Worm (Caenorhabditis elegans) whole organism, L3 larva: ENCODE results near the gene ins-14.

Source experiments
- ZK546.5 ChIP-seq: sonication (generic microtip); optimal IDR thresholded peaks from 2 replicates; lab custom pipeline; 2017; ENCODE audit warnings: missing biosample characterization, missing genetic modification characterization
- aly-2 ChIP-seq: fragments of 150-350 bp; optimal IDR thresholded peaks from 2 replicates; lab custom pipeline; 2014; ENCODE audit warnings: missing biosample characterization, missing genetic modification characterization
- ama-1 ChIP-seq: fragments of 150-350 bp; optimal IDR thresholded peaks from 2 replicates; lab custom pipeline; 2018
- ceh-16 ChIP-seq: sonication (generic microtip); optimal IDR thresholded peaks from 2 replicates; lab custom pipeline; 2017; ENCODE audit warnings: missing biosample characterization, missing genetic modification characterization
- ceh-28 ChIP-seq: fragments of 150-350 bp; optimal IDR thresholded peaks from 2 replicates; lab custom pipeline; 2014; ENCODE audit warnings: missing biosample characterization, missing genetic modification reagents, missing genetic modification characterization
- ceh-82 ChIP-seq: fragments of 150-350 bp; optimal IDR thresholded peaks from 2 replicates; lab custom pipeline; 2014; ENCODE audit warnings: missing biosample characterization, missing genetic modification characterization
- ceh-9 ChIP-seq: sonication (generic microtip); optimal IDR thresholded peaks from 2 replicates; lab custom pipeline; 2018; ENCODE audit warnings: missing biosample characterization, missing genetic modification characterization
- daf-12 ChIP-seq: fragments of 150-350 bp; optimal IDR thresholded peaks from 2 replicates; lab custom pipeline; 2014; ENCODE audit warnings: missing biosample characterization, missing genetic modification reagents, missing genetic modification characterization
- egl-27 ChIP-seq: sonication (generic microtip); optimal IDR thresholded peaks from 4 replicates; lab custom pipeline; 2017; ENCODE audit warnings: missing biosample characterization, missing genetic modification reagents, missing genetic modification characterization
- egl-5 ChIP-seq: fragments of 150-350 bp; optimal IDR thresholded peaks from 2 replicates; lab custom pipeline; 2017; ENCODE audit warnings: missing biosample characterization, missing genetic modification reagents, missing genetic modification characterization, inconsistent platforms
- elt-1 ChIP-seq: fragments of 150-350 bp; optimal IDR thresholded peaks from 2 replicates; lab custom pipeline; 2014; ENCODE audit warnings: missing biosample characterization, missing genetic modification characterization
- elt-2 ChIP-seq: sonication (generic microtip); optimal IDR thresholded peaks from 2 replicates; lab custom pipeline; 2016; ENCODE audit warnings: missing genetic modification reagents, mild to moderate bottlenecking, missing genetic modification characterization, missing compliant biosample characterization
- eor-1 ChIP-seq, 2 experiments: fragments of 150-350 bp; optimal IDR thresholded peaks; 2 replicates each; lab custom pipeline; 2014 to 2018; ENCODE audit warnings: missing biosample characterization in 2 of 2, missing genetic modification characterization in 2 of 2
- fkh-10 ChIP-seq: sonication (generic microtip); optimal IDR thresholded peaks from 2 replicates; lab custom pipeline; 2017; ENCODE audit warnings: missing biosample characterization, missing genetic modification reagents, missing genetic modification characterization
- hmg-11 ChIP-seq: sonication (generic microtip); optimal IDR thresholded peaks from 2 replicates; lab custom pipeline; 2016; ENCODE audit warnings: missing genetic modification characterization, missing compliant biosample characterization
- jun-1 ChIP-seq: fragments of 150-350 bp; optimal IDR thresholded peaks from 2 replicates; lab custom pipeline; 2014; ENCODE audit warnings: missing biosample characterization, missing genetic modification reagents, missing genetic modification characterization
- lin-15B ChIP-seq: fragments of 150-350 bp; optimal IDR thresholded peaks from 2 replicates; lab custom pipeline; 2014; ENCODE audit warnings: missing biosample characterization, missing genetic modification characterization
- lin-39 ChIP-seq: fragments of 150-350 bp; optimal IDR thresholded peaks from 2 replicates; lab custom pipeline; 2018; ENCODE audit warnings: missing biosample characterization, missing genetic modification reagents, missing genetic modification characterization
- lsy-12 ChIP-seq: sonication (generic microtip); optimal IDR thresholded peaks from 2 replicates; lab custom pipeline; 2016; ENCODE audit warnings: mild to moderate bottlenecking, missing genetic modification characterization, missing compliant biosample characterization
- mdl-1 ChIP-seq: fragments of 150-350 bp; optimal IDR thresholded peaks from 2 replicates; lab custom pipeline; 2014; ENCODE audit warnings: missing biosample characterization, missing genetic modification characterization
- mml-1 ChIP-seq: fragments of 150-350 bp; sonication (generic microtip); optimal IDR thresholded peaks from 3 replicates; lab custom pipeline; 2014; ENCODE audit warnings: missing biosample characterization, missing genetic modification characterization
- nfya-1 ChIP-seq: sonication (generic microtip); optimal IDR thresholded peaks from 2 replicates; lab custom pipeline; 2017; ENCODE audit warnings: missing genetic modification characterization, mild to moderate bottlenecking, missing compliant biosample characterization, antibody characterized with exemption, moderate library complexity; ENCODE audit not compliant: insufficient read depth
- nhr-12 ChIP-seq: fragments of 150-350 bp; optimal IDR thresholded peaks from 2 replicates; lab custom pipeline; 2014; ENCODE audit warnings: missing biosample characterization, missing genetic modification characterization
- nhr-23 ChIP-seq: fragments of 150-350 bp; optimal IDR thresholded peaks from 2 replicates; lab custom pipeline; 2014; ENCODE audit warnings: missing biosample characterization, missing genetic modification reagents, missing genetic modification characterization
- nhr-237 ChIP-seq: fragments of 150-350 bp; optimal IDR thresholded peaks from 2 replicates; lab custom pipeline; 2014; ENCODE audit warnings: missing biosample characterization, missing genetic modification characterization
- nhr-25 ChIP-seq: sonication (generic microtip); optimal IDR thresholded peaks from 2 replicates; lab custom pipeline; 2017; ENCODE audit warnings: missing biosample characterization, missing genetic modification characterization
- nhr-43 ChIP-seq: sonication (generic microtip); optimal IDR thresholded peaks from 2 replicates; lab custom pipeline; 2016; ENCODE audit warnings: mild to moderate bottlenecking, missing genetic modification characterization, missing compliant biosample characterization; ENCODE audit not compliant: poor library complexity, severe bottlenecking
- nhr-67 ChIP-seq: fragments of 150-350 bp; optimal IDR thresholded peaks from 2 replicates; lab custom pipeline; 2014; ENCODE audit warnings: missing biosample characterization, missing genetic modification characterization
- nhr-77 ChIP-seq: fragments of 150-350 bp; optimal IDR thresholded peaks from 2 replicates; lab custom pipeline; 2014; ENCODE audit warnings: missing biosample characterization, missing genetic modification characterization
- pha-4 ChIP-seq: fragments of 150-350 bp; optimal IDR thresholded peaks from 2 replicates; lab custom pipeline; 2014; ENCODE audit warnings: missing biosample characterization, missing genetic modification reagents, missing genetic modification characterization
- pqm-1 ChIP-seq: fragments of 150-350 bp; optimal IDR thresholded peaks from 2 replicates; lab custom pipeline; 2017; ENCODE audit warnings: missing biosample characterization, missing genetic modification characterization, inconsistent platforms
- sea-2 ChIP-seq: fragments of 150-350 bp; sonication (generic microtip); optimal IDR thresholded peaks from 4 replicates; lab custom pipeline; 2014; ENCODE audit warnings: missing biosample characterization, missing genetic modification reagents, missing genetic modification characterization
- skn-1 ChIP-seq: fragments of 150-350 bp; optimal IDR thresholded peaks from 2 replicates; lab custom pipeline; 2014; ENCODE audit warnings: missing biosample characterization, missing genetic modification characterization
- snpc-4 ChIP-seq: fragments of 150-350 bp; optimal IDR thresholded peaks from 2 replicates; lab custom pipeline; 2014; ENCODE audit warnings: missing biosample characterization, missing genetic modification characterization
- tbx-2 ChIP-seq: sonication (generic microtip); optimal IDR thresholded peaks from 2 replicates; lab custom pipeline; 2016; ENCODE audit warnings: mild to moderate bottlenecking, missing genetic modification characterization, missing compliant biosample characterization
- unc-39 ChIP-seq: sonication (generic microtip); optimal IDR thresholded peaks from 4 replicates; lab custom pipeline; 2017; ENCODE audit warnings: missing biosample characterization, missing genetic modification characterization
- unc-62 ChIP-seq: fragments of 150-350 bp; sonication (generic microtip); optimal IDR thresholded peaks from 4 replicates; lab custom pipeline; 2014; ENCODE audit warnings: missing biosample characterization, missing genetic modification reagents, missing genetic modification characterization
- ztf-11 ChIP-seq: fragments of 150-350 bp; optimal IDR thresholded peaks from 2 replicates; lab custom pipeline; 2014; ENCODE audit warnings: missing biosample characterization, missing genetic modification characterization

Gene ins-14

DNA sequence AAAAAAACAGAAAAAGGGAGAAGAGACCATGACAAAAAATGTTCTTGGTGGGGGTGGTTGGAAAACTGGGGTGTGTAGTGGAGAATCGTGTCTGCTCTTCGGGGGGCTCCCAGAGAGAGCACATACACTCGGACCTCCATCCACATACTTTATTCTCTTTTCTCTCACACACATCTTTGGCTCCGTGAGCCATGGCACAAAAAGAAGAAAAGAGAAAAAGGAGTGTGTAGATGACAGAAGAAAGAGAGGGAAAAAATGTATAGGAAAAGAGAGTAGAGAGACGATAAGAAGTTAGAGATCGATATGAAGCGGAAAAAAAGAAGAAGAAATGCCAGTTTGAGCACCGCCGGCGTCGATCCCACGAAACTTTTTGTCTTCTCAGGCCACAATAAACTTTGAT lies 36.6 kb downstream of the ins-14 start:
- no peak for TF ChIP-seq ama-1 (lab: Kevin White, UChicago)
- no peak for TF ChIP-seq sea-2 (GFP tag; lab: Kevin White, UChicago)
- TF ChIP-seq hmg-11 = peak; percentile 37
- TF ChIP-seq snpc-4 (tag; lab: Kevin White, UChicago) = no peak
- TF ChIP-seq unc-62 (GFP tag; lab: Kevin White, UChicago) = peak; percentile 15
- TF ChIP-seq nfya-1 = peak; percentile 78
- no peak for TF ChIP-seq fkh-10 (GFP tag; lab: Kevin White, UChicago)
- no peak for TF ChIP-seq jun-1 (tag; lab: Kevin White, UChicago)
- TF ChIP-seq lsy-12 (tag; lab: Kevin White, UChicago) = no peak
- TF ChIP-seq daf-12 (tag; lab: Kevin White, UChicago) = no peak
- no peak for TF ChIP-seq mdl-1 (tag; lab: Kevin White, UChicago)
- peak; percentile 21 for TF ChIP-seq lin-15B
- peak; percentile 18 for TF ChIP-seq egl-5
- no peak for TF ChIP-seq nhr-25 (tag; lab: Kevin White, UChicago)
- no peak for TF ChIP-seq nhr-67 (tag; lab: Kevin White, UChicago)
- TF ChIP-seq tbx-2 (tag; lab: Kevin White, UChicago) = no peak
- no peak for TF ChIP-seq eor-1 (tag; optimal IDR thresholded peaks at IDR 0.05; lab: Kevin White, UChicago)
- no peak for TF ChIP-seq aly-2 (tag; lab: Kevin White, UChicago)
- TF ChIP-seq lin-39 (tag; lab: Kevin White, UChicago) = peak; percentile 65
- TF ChIP-seq ceh-16 (tag; lab: Kevin White, UChicago) = no peak
- TF ChIP-seq ztf-11 (tag; lab: Kevin White, UChicago) = no peak
- TF ChIP-seq nhr-12 = no peak
- no peak for TF ChIP-seq pha-4 (tag; lab: Kevin White, UChicago)
- TF ChIP-seq, all 47 proteins: peak for 6

DNA sequence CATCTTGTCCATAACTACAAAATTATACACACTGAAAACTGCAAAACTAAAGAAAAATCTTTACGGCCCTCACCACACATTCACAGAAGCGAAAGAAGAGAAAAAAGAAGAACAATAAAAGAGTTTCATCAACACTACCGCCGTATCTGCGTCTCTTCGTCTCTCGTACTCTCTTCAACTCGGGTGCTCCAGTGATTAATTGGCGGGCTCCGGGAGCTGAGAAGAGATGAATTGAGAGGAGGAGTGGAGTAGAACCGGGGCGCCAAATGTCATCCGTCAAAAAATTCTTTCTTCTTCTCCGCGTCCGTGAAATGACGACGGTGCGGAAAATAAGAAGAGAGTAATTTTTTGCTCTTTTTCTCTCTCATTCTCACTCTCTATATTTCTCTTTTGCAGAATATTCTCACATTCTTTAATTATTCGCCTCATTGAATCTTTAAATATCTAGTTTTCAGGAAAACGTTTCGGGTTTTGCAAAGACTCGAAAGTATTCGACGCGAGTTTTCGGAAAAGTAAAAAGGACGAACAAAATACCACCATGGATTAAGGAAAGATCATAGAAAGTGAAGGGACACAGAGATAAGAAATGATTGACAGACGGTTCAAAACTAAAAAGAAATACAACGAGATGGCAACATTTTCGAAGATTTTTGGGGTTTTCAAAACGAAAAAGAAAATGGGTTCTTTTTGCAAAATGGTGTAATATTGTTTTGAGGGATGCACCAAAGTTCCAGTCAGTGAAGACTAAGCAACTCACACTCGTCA lies 37.9 kb downstream of the ins-14 start:
- peak; percentile 52 for TF ChIP-seq nfya-1
- TF ChIP-seq unc-62 (GFP tag; lab: Kevin White, UChicago) = peak; percentile 27
- peak; percentile 0 for TF ChIP-seq elt-1 (tag; lab: Kevin White, UChicago)
- TF ChIP-seq lin-39 (tag; lab: Kevin White, UChicago) = peak; percentile 96
- TF ChIP-seq ceh-16 (tag; lab: Kevin White, UChicago) = no peak

DNA sequence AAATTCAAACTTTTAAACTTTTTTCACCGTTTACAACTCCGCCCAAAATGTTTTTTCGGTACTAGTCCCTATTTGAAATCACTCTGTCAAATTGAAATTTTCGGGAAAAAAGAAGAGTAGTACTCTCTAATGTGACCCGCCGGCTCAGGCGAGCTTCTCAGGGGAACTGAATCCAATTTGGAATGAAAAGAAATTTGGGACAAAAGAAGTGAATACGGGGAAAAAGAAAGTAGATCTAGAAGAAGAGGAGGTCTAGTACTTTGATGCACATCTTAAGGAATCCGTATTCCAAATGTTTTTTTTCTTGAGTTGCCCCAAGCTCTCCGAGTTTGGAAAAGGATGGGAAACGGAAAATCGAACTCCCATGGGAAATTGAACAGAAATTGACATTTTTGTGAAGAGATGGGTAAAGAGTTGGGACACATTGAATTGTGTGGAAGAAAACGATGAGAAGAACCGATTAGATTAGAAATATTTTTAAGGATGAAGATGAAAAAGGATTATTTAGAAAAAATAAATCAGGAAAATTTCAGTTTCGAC lies 39.0 kb downstream of the ins-14 start:
- TF ChIP-seq eor-1 (tag; optimal IDR thresholded peaks at IDR 0.05; lab: Kevin White, UChicago) (no peak), snpc-4 (tag; lab: Kevin White, UChicago) (no peak), unc-39 (no peak), fkh-10 (GFP tag; lab: Kevin White, UChicago) (peak; percentile 44), nhr-23 (tag; lab: Kevin White, UChicago) (no peak)
- TF ChIP-seq, all 47 proteins: peak for 1

DNA sequence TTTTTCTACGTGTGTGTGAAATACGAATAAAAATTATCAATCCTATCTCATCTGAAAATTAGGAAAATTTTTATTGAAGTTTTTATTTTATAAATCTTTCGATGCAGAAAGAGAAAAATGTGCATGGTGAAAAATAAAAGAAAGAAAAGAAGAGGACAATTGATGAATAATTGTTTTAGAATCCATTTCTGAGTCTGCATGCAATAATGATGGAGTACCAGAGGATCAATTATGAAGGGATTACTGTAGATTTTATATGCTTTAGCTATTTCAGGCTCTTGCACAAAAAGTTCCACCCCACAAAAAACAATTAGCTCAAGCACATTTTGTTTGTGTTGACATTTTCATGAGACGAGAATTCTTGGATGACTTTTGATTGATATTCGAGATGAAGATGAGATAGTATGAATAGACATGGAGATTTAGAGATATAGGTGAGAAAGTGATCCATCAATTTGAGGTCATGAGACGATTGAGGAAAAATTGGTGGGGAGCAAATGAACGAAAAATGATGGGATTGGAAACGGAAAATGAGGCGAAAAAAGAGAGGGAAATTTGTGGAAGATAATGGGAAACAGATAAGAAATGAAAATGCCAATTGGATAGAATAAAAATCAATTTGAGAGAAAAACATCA lies 39.9 kb downstream of the ins-14 start, which contains the start of gene rpy-1:
TSS of gene rpy-1 (minus strand) at position 51 of the 636 bp plus-strand sequence.
- TF ChIP-seq lin-39 (tag; lab: Kevin White, UChicago) = peak; percentile 46
- no peak for TF ChIP-seq nhr-77 (tag; lab: Kevin White, UChicago)
- TF ChIP-seq nhr-237 = no peak
- no peak for TF ChIP-seq ama-1 (lab: Kevin White, UChicago)
- TF ChIP-seq egl-5 = peak; percentile 32
- TF ChIP-seq nfya-1 = peak; percentile 0
- no peak for TF ChIP-seq daf-12 (tag; lab: Kevin White, UChicago)
- no peak for TF ChIP-seq jun-1 (tag; lab: Kevin White, UChicago)
- TF ChIP-seq elt-2 (tag; lab: Kevin White, UChicago) = no peak

DNA sequence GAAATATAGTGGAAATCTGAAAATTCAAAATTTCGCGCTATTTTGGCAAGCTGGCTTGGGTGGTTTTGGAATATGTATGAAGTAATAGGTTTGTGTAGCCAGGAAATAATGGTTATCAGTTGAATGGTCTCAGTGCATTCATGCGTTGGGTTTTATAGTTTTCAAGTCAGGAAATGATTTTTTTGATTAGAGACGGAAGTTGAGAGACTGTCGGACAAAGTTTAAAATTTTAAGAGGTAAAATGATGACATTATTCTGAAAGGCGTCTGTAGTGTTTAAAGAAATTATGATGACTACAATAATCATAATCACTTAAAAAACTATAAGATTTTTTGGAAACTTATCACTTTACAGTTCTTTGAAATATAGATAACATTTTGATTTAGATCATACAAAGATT lies 44.1 kb downstream of the ins-14 start, which contains the start of gene C18H9.6:
TSS of gene C18H9.6 (minus strand) at position 129 of the 400 bp plus-strand sequence.
- TF ChIP-seq nhr-77 (tag; lab: Kevin White, UChicago) (no peak), elt-2 (tag; lab: Kevin White, UChicago) (peak; percentile 93), sea-2 (GFP tag; lab: Kevin White, UChicago) (no peak), ceh-9 (tag; lab: Kevin White, UChicago) (no peak), nhr-67 (tag; lab: Kevin White, UChicago) (no peak), egl-27 (tag; lab: Kevin White, UChicago) (no peak), ceh-82 (tag; lab: Kevin White, UChicago) (no peak), ZK546.5 (tag; lab: Kevin White, UChicago) (no peak), pqm-1 (peak; percentile 85), lin-15B (no peak), unc-39 (no peak), lin-39 (tag; lab: Kevin White, UChicago) (no peak), nhr-25 (tag; lab: Kevin White, UChicago) (no peak), hmg-11 (no peak), ztf-11 (tag; lab: Kevin White, UChicago) (no peak), nhr-43 (tag; lab: Kevin White, UChicago) (no peak), skn-1 (tag; lab: Kevin White, UChicago) (peak; percentile 77), daf-12 (tag; lab: Kevin White, UChicago) (no peak), ceh-28 (no peak), ama-1 (lab: Kevin White, UChicago) (no peak), lsy-12 (tag; lab: Kevin White, UChicago) (no peak), egl-5 (no peak), mml-1 (tag; lab: Kevin White, UChicago) (no peak), jun-1 (tag; lab: Kevin White, UChicago) (peak; percentile 9), pha-4 (tag; lab: Kevin White, UChicago) (no peak), tbx-2 (tag; lab: Kevin White, UChicago) (no peak), eor-1 (tag; optimal IDR thresholded peaks at IDR 0.05; lab: Kevin White, UChicago) (no peak)
